Worm (Caenorhabditis elegans): ENCODE results near the gene oac-4.

oac-4 gene

ce11 chrII:3835915-3836314 lies at the start of gene oac-4:
oac-4 (minus strand) TSS chrII:3836015.
- no peak for TF ChIP-seq akir-1 (GFP tag; optimal IDR thresholded peaks at IDR 0.05)
- TF ChIP-seq zfh-2 (GFP tag; conservative IDR thresholded peaks at IDR 0.05) = no peak
- TF ChIP-seq nfya-2 (GFP tag; IDR thresholded peaks at IDR 0.05) = no peak
- no peak for TF ChIP-seq ekl-4 (GFP tag; IDR thresholded peaks at IDR 0.05)
- no peak for TF ChIP-seq pbrm-1 (GFP tag; IDR thresholded peaks at IDR 0.05)
- no peak for TF ChIP-seq D2030.7 (GFP tag; IDR thresholded peaks at IDR 0.05)

DNA sequence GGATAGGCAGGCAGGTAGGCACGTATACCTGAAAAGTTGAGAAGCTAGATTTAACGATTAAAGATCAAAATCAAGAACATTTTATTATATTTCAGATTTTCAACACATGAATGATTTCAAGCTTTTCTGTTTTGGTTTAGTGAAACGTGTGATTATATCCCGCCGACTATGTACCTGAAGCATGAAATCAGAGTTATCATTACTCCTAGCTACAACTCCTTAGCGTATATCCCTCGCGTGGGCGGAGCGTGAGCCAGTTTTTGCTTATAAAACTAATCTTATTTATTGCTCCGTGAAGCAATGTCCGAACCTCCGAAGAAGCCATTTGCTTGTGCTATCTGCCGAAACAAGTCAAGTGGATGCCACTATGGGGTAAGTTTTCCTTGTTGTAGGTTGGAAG lies 44.1 kb upstream of the oac-4 start, which contains the start of gene nhr-166:
nhr-166 (plus strand) TSS at position 301 of the 400 bp plus-strand sequence.
- no peak for TF ChIP-seq dpl-1 (GFP tag; optimal IDR thresholded peaks at IDR 0.05)
- TF ChIP-seq ztf-3 (GFP tag; optimal IDR thresholded peaks at IDR 0.05) = no peak
- TF ChIP-seq hlh-26 (GFP tag; conservative IDR thresholded peaks at IDR 0.05) = no peak
- TF ChIP-seq Y56A3A.18 (GFP tag; IDR thresholded peaks at IDR 0.05) = no peak
- no peak for TF ChIP-seq madf-10 (tag; optimal IDR thresholded peaks at IDR 0.05)
- no peak for TF ChIP-seq B0035.1 (tag; optimal IDR thresholded peaks at IDR 0.05)
- TF ChIP-seq ztf-26 (tag; optimal IDR thresholded peaks at IDR 0.05) = no peak
- TF ChIP-seq F23B12.7 (tag; optimal IDR thresholded peaks at IDR 0.05; ENCODE audit: insufficient read depth) = no peak
- no peak for TF ChIP-seq madf-8 (GFP tag; conservative IDR thresholded peaks at IDR 0.05)
- no peak for TF ChIP-seq sdz-38 (tag; optimal IDR thresholded peaks at IDR 0.05)
- no peak for TF ChIP-seq F57A8.1 (GFP tag; optimal IDR thresholded peaks at IDR 0.05)
- TF ChIP-seq Y95B8A.8 (GFP tag; IDR thresholded peaks at IDR 0.05) = no peak
- no peak for TF ChIP-seq ZK185.1 (tag; optimal IDR thresholded peaks at IDR 0.05; ENCODE audit: poor library complexity, severe bottlenecking)
- TF ChIP-seq ztf-25 (GFP tag; IDR thresholded peaks at IDR 0.05) = no peak
- no peak for TF ChIP-seq hlh-12 (tag; optimal IDR thresholded peaks at IDR 0.05)
- TF ChIP-seq nhr-179 (tag; optimal IDR thresholded peaks at IDR 0.05) = no peak

DNA sequence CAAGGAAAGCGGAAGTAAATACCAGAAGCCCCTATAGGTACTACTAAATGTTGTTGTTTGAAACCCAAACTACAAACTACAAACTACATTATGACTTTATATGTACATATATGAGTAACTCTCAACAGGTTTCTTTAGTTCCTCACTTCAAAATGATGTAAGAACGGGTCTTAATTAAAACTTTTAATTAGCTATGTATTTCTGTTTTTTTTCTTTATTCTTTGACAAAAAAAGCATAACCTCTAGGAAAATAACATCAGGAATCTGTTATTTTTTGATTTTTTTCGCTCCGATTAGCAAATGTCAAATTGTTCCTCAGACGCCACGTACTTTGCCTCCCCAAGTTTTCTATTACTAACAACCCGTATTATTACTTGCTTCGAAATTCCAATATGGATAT lies 42.5 kb upstream of the oac-4 start, which contains the start of gene srh-250:
srh-250 (plus strand) TSS at position 301 of the 400 bp plus-strand sequence.
- no peak for TF ChIP-seq dox-1 (GFP tag; IDR thresholded peaks at IDR 0.05)
- no peak for TF ChIP-seq repo-1 (tag; optimal IDR thresholded peaks at IDR 0.05)
- no peak for TF ChIP-seq aptf-3 (GFP tag; IDR thresholded peaks at IDR 0.05)
- TF ChIP-seq cebp-2 (GFP tag; IDR thresholded peaks at IDR 0.05) = no peak
- no peak for TF ChIP-seq fkh-3 (tag; optimal IDR thresholded peaks at IDR 0.05)
- TF ChIP-seq egl-18 (GFP tag; IDR thresholded peaks at IDR 0.05) = no peak
- TF ChIP-seq T26A5.8 (tag; optimal IDR thresholded peaks at IDR 0.05) = no peak

ce11 chrII:3877874-3878273 lies 42.1 kb upstream of the oac-4 start, which contains the start of gene sdz-7:
sdz-7 (minus strand) TSS chrII:3877974.
- TF ChIP-seq B0336.3 (GFP tag; IDR thresholded peaks at IDR 0.05) (no peak), attf-6 (GFP tag; IDR thresholded peaks at IDR 0.05) (no peak), lin-35 (GFP tag; optimal IDR thresholded peaks at IDR 0.05) (no peak), hlh-26 (GFP tag; conservative IDR thresholded peaks at IDR 0.05) (no peak), ztf-26 (tag; optimal IDR thresholded peaks at IDR 0.05) (no peak), F23B12.7 (tag; optimal IDR thresholded peaks at IDR 0.05; ENCODE audit: insufficient read depth) (no peak), mes-4 (tag; optimal IDR thresholded peaks at IDR 0.05) (no peak), ekl-4 (GFP tag; IDR thresholded peaks at IDR 0.05) (no peak), pha-4 (tag; optimal IDR thresholded peaks at IDR 0.05) (no peak)

- no peak for TF ChIP-seq ceh-91 (GFP tag; IDR thresholded peaks at IDR 0.05)
- no peak for TF ChIP-seq F39B2.1 (GFP tag; IDR thresholded peaks at IDR 0.05)
- no peak for TF ChIP-seq ceh-40 (GFP tag; IDR thresholded peaks at IDR 0.05)
- TF ChIP-seq tbx-9 (tag; optimal IDR thresholded peaks at IDR 0.05; ENCODE audit: borderline replicate concordance) = no peak
- no peak for TF ChIP-seq ekl-4 (GFP tag; IDR thresholded peaks at IDR 0.05)
- no peak for TF ChIP-seq ztf-26 (tag; optimal IDR thresholded peaks at IDR 0.05)
- no peak for TF ChIP-seq mes-4 (tag; optimal IDR thresholded peaks at IDR 0.05)
- no peak for TF ChIP-seq ztf-3 (GFP tag; optimal IDR thresholded peaks at IDR 0.05)
These were observed 41.3 kb upstream of the oac-4 start, which contains the start of gene nep-3 for ce11 chrII:3877127-3877526. nep-3 (minus strand) TSS chrII:3877227.
